Worm (Caenorhabditis elegans) whole organism, L2 larva: ENCODE data around the gene nhr-70.
A peak's percentile ranks its signal among the peaks of the same experiment; 100 is the strongest.

Experiments
- C34F6.9 ChIP-seq: fragments of 150-350 bp; optimal IDR thresholded peaks from 2 replicates; lab custom pipeline; 2014; ENCODE audit warnings: missing biosample characterization, missing genetic modification characterization
- R02D3.7 ChIP-seq: fragments of 150-350 bp; optimal IDR thresholded peaks from 2 replicates; lab custom pipeline; 2014; ENCODE audit warnings: missing biosample characterization, missing genetic modification characterization
- Y55F3AM.14 ChIP-seq: fragments of 200-800 bp; sonication (Bioruptor generic); optimal IDR thresholded peaks from 2 replicates; lab custom pipeline; 2018; ENCODE audit warnings: mild to moderate bottlenecking, missing genetic modification characterization, missing compliant biosample characterization
- ZK546.5 ChIP-seq: sonication (generic microtip); optimal IDR thresholded peaks from 2 replicates; lab custom pipeline; 2017; ENCODE audit warnings: missing biosample characterization, missing genetic modification characterization
- alr-1 ChIP-seq: fragments of 150-350 bp; optimal IDR thresholded peaks from 2 replicates; lab custom pipeline; 2014; ENCODE audit warnings: missing biosample characterization, missing genetic modification characterization
- blmp-1 ChIP-seq: sonication (generic microtip); optimal IDR thresholded peaks from 2 replicates; lab custom pipeline; 2017; ENCODE audit warnings: missing genetic modification characterization, mild to moderate bottlenecking, missing compliant biosample characterization, antibody characterized with exemption, moderate library complexity; ENCODE audit not compliant: insufficient read depth
- ceh-16 ChIP-seq: fragments of 150-350 bp; optimal IDR thresholded peaks from 2 replicates; lab custom pipeline; 2014; ENCODE audit warnings: missing biosample characterization, missing genetic modification characterization
- ceh-82 ChIP-seq: fragments of 150-350 bp; optimal IDR thresholded peaks from 2 replicates; lab custom pipeline; 2014; ENCODE audit warnings: missing biosample characterization, missing genetic modification characterization
- crh-2 ChIP-seq: sonication (generic microtip); optimal IDR thresholded peaks from 2 replicates; lab custom pipeline; 2017; ENCODE audit warnings: missing biosample characterization, missing genetic modification characterization
- egl-27 ChIP-seq: sonication (generic microtip); optimal IDR thresholded peaks from 3 replicates; lab custom pipeline; 2017; ENCODE audit warnings: missing biosample characterization, missing genetic modification reagents, missing genetic modification characterization
- elt-1 ChIP-seq: fragments of 150-350 bp; optimal IDR thresholded peaks from 2 replicates; lab custom pipeline; 2014; ENCODE audit warnings: missing biosample characterization, missing genetic modification characterization
- elt-3 ChIP-seq: sonication (generic microtip); optimal IDR thresholded peaks from 2 replicates; lab custom pipeline; 2017; ENCODE audit warnings: missing biosample characterization, missing genetic modification characterization
- fos-1 ChIP-seq: fragments of 150-350 bp; optimal IDR thresholded peaks from 2 replicates; lab custom pipeline; 2014; ENCODE audit warnings: missing biosample characterization, missing genetic modification characterization
- gmeb-1 ChIP-seq: fragments of 150-350 bp; optimal IDR thresholded peaks from 2 replicates; lab custom pipeline; 2014; ENCODE audit warnings: missing biosample characterization, missing genetic modification characterization
- lin-39 ChIP-seq: fragments of 150-350 bp; optimal IDR thresholded peaks from 2 replicates; lab custom pipeline; 2014; ENCODE audit warnings: missing biosample characterization, missing genetic modification reagents, missing genetic modification characterization
- lsy-2 ChIP-seq, 2 experiments: fragments of 150-350 bp in 1 of 2; sonication (generic microtip) in 1 of 2; optimal IDR thresholded peaks; 2 replicates each; lab custom pipeline; 2014 to 2017; ENCODE audit warnings: missing biosample characterization in 2 of 2, missing genetic modification characterization in 2 of 2
- mbf-1 ChIP-seq: sonication (generic microtip); optimal IDR thresholded peaks from 2 replicates; lab custom pipeline; 2017; ENCODE audit warnings: missing biosample characterization, missing genetic modification characterization
- mdl-1 ChIP-seq, 2 experiments: fragments of 150-350 bp in 1 of 2; sonication (generic microtip) in 1 of 2; optimal IDR thresholded peaks; 2 replicates each; lab custom pipeline; 2017; ENCODE audit warnings: missing biosample characterization in 2 of 2, missing genetic modification characterization in 2 of 2
- nhr-10 ChIP-seq: sonication (generic microtip); optimal IDR thresholded peaks from 2 replicates; lab custom pipeline; 2017; ENCODE audit warnings: missing biosample characterization, missing genetic modification characterization
- nhr-12 ChIP-seq: fragments of 150-350 bp; optimal IDR thresholded peaks from 2 replicates; lab custom pipeline; 2014; ENCODE audit warnings: missing biosample characterization, missing genetic modification characterization
- nhr-129 ChIP-seq: fragments of 150-350 bp; optimal IDR thresholded peaks from 2 replicates; lab custom pipeline; 2014; ENCODE audit warnings: missing biosample characterization, missing genetic modification characterization
- nhr-21 ChIP-seq: fragments of 150-350 bp; optimal IDR thresholded peaks from 2 replicates; lab custom pipeline; 2014; ENCODE audit warnings: missing biosample characterization, missing genetic modification characterization
- nhr-25 ChIP-seq: fragments of 150-350 bp; sonication (generic microtip); optimal IDR thresholded peaks from 3 replicates; lab custom pipeline; 2014; ENCODE audit warnings: missing biosample characterization, missing genetic modification characterization
- nhr-6 ChIP-seq: fragments of 150-350 bp; optimal IDR thresholded peaks from 2 replicates; lab custom pipeline; 2014; ENCODE audit warnings: missing biosample characterization, missing genetic modification characterization
- nhr-77 ChIP-seq: fragments of 150-350 bp; optimal IDR thresholded peaks from 2 replicates; lab custom pipeline; 2014; ENCODE audit warnings: missing biosample characterization, missing genetic modification characterization
- sem-4 ChIP-seq: fragments of 150-350 bp; optimal IDR thresholded peaks from 2 replicates; lab custom pipeline; 2014; ENCODE audit warnings: missing biosample characterization, missing genetic modification reagents, missing genetic modification characterization
- skn-1 ChIP-seq: sonication (generic microtip); optimal IDR thresholded peaks from 2 replicates; lab custom pipeline; 2017; ENCODE audit warnings: missing biosample characterization, missing genetic modification characterization
- sma-3 ChIP-seq: sonication (generic microtip); optimal IDR thresholded peaks from 2 replicates; lab custom pipeline; 2016; ENCODE audit warnings: missing genetic modification reagents, missing genetic modification characterization, missing compliant biosample characterization
- sma-9 ChIP-seq, 2 experiments: fragments of 150-350 bp in 1 of 2; sonication (generic microtip) in 1 of 2; optimal IDR thresholded peaks; 2 replicates each; lab custom pipeline; 2014 to 2016; ENCODE audit warnings: missing genetic modification characterization in 2 of 2, mild to moderate bottlenecking in 1 of 2, missing biosample characterization in 1 of 2, missing compliant biosample characterization in 1 of 2, missing genetic modification reagents in 1 of 2, moderate library complexity in 1 of 2
- unc-55 ChIP-seq: fragments of 150-350 bp; sonication (generic microtip); optimal IDR thresholded peaks from 3 replicates; lab custom pipeline; 2014; ENCODE audit warnings: missing biosample characterization, missing genetic modification reagents, missing genetic modification characterization
- unc-62 ChIP-seq: fragments of 150-350 bp; optimal IDR thresholded peaks from 2 replicates; lab custom pipeline; 2014; ENCODE audit warnings: missing biosample characterization, missing genetic modification reagents, missing genetic modification characterization
- zag-1 ChIP-seq: fragments of 150-350 bp; optimal IDR thresholded peaks from 2 replicates; lab custom pipeline; 2014; ENCODE audit warnings: missing biosample characterization, missing genetic modification characterization
- ztf-1 ChIP-seq: fragments of 200-800 bp; sonication (Bioruptor generic); conservative IDR thresholded peaks from 2 replicates; pipeline ENCODE4 v1.3.6; 2022; ENCODE audit warnings: missing genetic modification characterization, missing compliant biosample characterization
- ztf-4 ChIP-seq: fragments of 150-350 bp; optimal IDR thresholded peaks from 2 replicates; lab custom pipeline; 2014; ENCODE audit warnings: missing biosample characterization, missing genetic modification characterization

Gene nhr-70

ce11 chrV:18575084-18575483 is 41.3 kb upstream of the nhr-70 start:
- TF ChIP-seq elt-1 (no peak), R02D3.7 (tag; lab: Kevin White, UChicago) (no peak)

- TF ChIP-seq egl-27 (tag; lab: Kevin White, UChicago) (no peak), nhr-6 (tag; lab: Kevin White, UChicago) (no peak), skn-1 (tag; lab: Kevin White, UChicago) (no peak), elt-1 (no peak), nhr-25 (tag; lab: Kevin White, UChicago) (no peak), ceh-82 (tag; lab: Kevin White, UChicago) (no peak), nhr-77 (tag; lab: Kevin White, UChicago) (no peak), mbf-1 (tag; lab: Kevin White, UChicago) (no peak), mdl-1 (tag; optimal IDR thresholded peaks at IDR 0.05; lab: Kevin White, UChicago) (no peak), lin-39 (no peak), sma-9 (GFP tag; optimal IDR thresholded peaks at IDR 0.05; lab: Kevin White, UChicago) (no peak), sma-9 (tag; optimal IDR thresholded peaks at IDR 0.05; lab: Kevin White, UChicago) (no peak), C34F6.9 (tag; lab: Kevin White, UChicago) (no peak), ceh-16 (tag; lab: Kevin White, UChicago) (no peak), elt-3 (tag; lab: Kevin White, UChicago) (no peak)
These were observed 40.3 kb upstream of the nhr-70 start for ce11 chrV:18576128-18576527.

ce11 chrV:18577458-18578078 is 38.8 kb upstream of the nhr-70 start:
- TF ChIP-seq nhr-12 (tag; lab: Kevin White, UChicago), result no peak
- no peak for TF ChIP-seq skn-1 (tag; lab: Kevin White, UChicago)
- no peak for TF ChIP-seq sem-4 (tag; lab: Kevin White, UChicago)
- TF ChIP-seq Y55F3AM.14 (GFP tag; lab: Kevin White, UChicago), result no peak
- no peak for TF ChIP-seq mdl-1 (tag; optimal IDR thresholded peaks at IDR 0.05; lab: Kevin White, UChicago)
- TF ChIP-seq gmeb-1 (tag; lab: Kevin White, UChicago), result no peak
- TF ChIP-seq fos-1, result peak; percentile 71
- TF ChIP-seq nhr-77 (tag; lab: Kevin White, UChicago), result no peak
- peak; percentile 7 for TF ChIP-seq nhr-129 (tag; lab: Kevin White, UChicago)
- TF ChIP-seq ceh-82 (tag; lab: Kevin White, UChicago), result no peak
- TF ChIP-seq crh-2 (tag; lab: Kevin White, UChicago), result peak; percentile 61
- peak; percentile 6 for TF ChIP-seq nhr-21
- peak; percentile 74 for TF ChIP-seq sma-9 (GFP tag; optimal IDR thresholded peaks at IDR 0.05; lab: Kevin White, UChicago)
- TF ChIP-seq sma-9 (tag; optimal IDR thresholded peaks at IDR 0.05; lab: Kevin White, UChicago), result no peak
- TF ChIP-seq sma-3 (GFP tag; lab: Kevin White, UChicago), result peak; percentile 16
- no peak for TF ChIP-seq lsy-2 (tag; optimal IDR thresholded peaks at IDR 0.05; lab: Kevin White, UChicago)
- no peak for TF ChIP-seq ztf-4 (tag; lab: Kevin White, UChicago)
- no peak for TF ChIP-seq unc-55 (GFP tag; lab: Kevin White, UChicago)

- TF ChIP-seq ZK546.5 (tag; lab: Kevin White, UChicago) (no peak), unc-62 (GFP tag; lab: Kevin White, UChicago) (no peak), egl-27 (tag; lab: Kevin White, UChicago) (no peak), nhr-6 (tag; lab: Kevin White, UChicago) (no peak), sem-4 (tag; lab: Kevin White, UChicago) (no peak), nhr-10 (tag; lab: Kevin White, UChicago) (no peak), alr-1 (no peak), fos-1 (no peak), nhr-21 (no peak), blmp-1 (tag; lab: Kevin White, UChicago) (no peak)
- TF ChIP-seq, all 48 proteins: peak for 0
These were observed 38.1 kb upstream of the nhr-70 start for ce11 chrV:18578306-18578705.

ce11 chrV:18579684-18580083 is 36.7 kb upstream of the nhr-70 start, which contains the start of gene Y51A2D.13:
Gene Y51A2D.13 (minus strand): TSS chrV:18579784.
- TF ChIP-seq nhr-129 (tag; lab: Kevin White, UChicago) (no peak), zag-1 (tag; lab: Kevin White, UChicago) (no peak), sma-3 (GFP tag; lab: Kevin White, UChicago) (no peak), ztf-1 (GFP tag; lab: Robert Waterston, UW) (no peak)
